Fruit fly (Drosophila melanogaster) whole organism, embryonic: ENCODE measurements around the gene Ppat-Dpck.

Source experiments
- BEAF-32 ChIP-seq: fragments of 200-800 bp; sonication (Bioruptor generic); optimal IDR thresholded peaks from 3 replicates; lab custom pipeline; 2017; ENCODE audit warnings: missing biosample characterization, missing genetic modification characterization, mild to moderate bottlenecking, moderate library complexity, missing genetic modification reagents
- CG10431 ChIP-seq: fragments of 200-800 bp; sonication (Bioruptor generic); optimal IDR thresholded peaks from 3 replicates; lab custom pipeline; 2018; ENCODE audit warnings: missing biosample characterization, mild to moderate bottlenecking, missing genetic modification characterization
- CG11723 ChIP-seq: fragments of 200-800 bp; sonication (Bioruptor generic); optimal IDR thresholded peaks from 2 replicates; lab custom pipeline; 2017; ENCODE audit warnings: missing biosample characterization, mild to moderate bottlenecking, missing genetic modification characterization
- CG12769 ChIP-seq: fragments of 200-800 bp; sonication (Bioruptor generic); optimal IDR thresholded peaks from 2 replicates; lab custom pipeline; 2019; ENCODE audit warnings: missing biosample characterization, mild to moderate bottlenecking, missing genetic modification characterization, moderate library complexity
- CG14050 ChIP-seq: fragments of 200-800 bp; sonication (Bioruptor generic); IDR thresholded peaks from 3 replicates; pipeline ENCODE4 v1.3.6; 2022; ENCODE audit warnings: missing biosample characterization, missing genetic modification characterization
- CG15269 ChIP-seq: fragments of 200-800 bp; sonication (Bioruptor generic); optimal IDR thresholded peaks from 2 replicates; lab custom pipeline; 2018; ENCODE audit warnings: missing biosample characterization, mild to moderate bottlenecking, missing genetic modification characterization, moderate library complexity
- CG15696 ChIP-seq: fragments of 200-800 bp; sonication (Bioruptor generic); optimal IDR thresholded peaks from 2 replicates; lab custom pipeline; 2019; ENCODE audit warnings: missing biosample characterization, mild to moderate bottlenecking, missing genetic modification characterization, moderate library complexity
- CG16813 ChIP-seq: fragments of 200-800 bp; sonication (Bioruptor generic); IDR thresholded peaks from 3 replicates; pipeline ENCODE4 v1.3.6; 2022; ENCODE audit warnings: missing biosample characterization, missing genetic modification characterization; ENCODE audit not compliant: partially characterized antibody
- CG17385 ChIP-seq: fragments of 200-800 bp; sonication (Bioruptor generic); optimal IDR thresholded peaks from 3 replicates; lab custom pipeline; 2018; ENCODE audit warnings: missing biosample characterization, mild to moderate bottlenecking, missing genetic modification characterization
- CG18011 ChIP-seq: fragments of 200-800 bp; sonication (Bioruptor generic); optimal IDR thresholded peaks from 2 replicates; lab custom pipeline; 2017; ENCODE audit warnings: missing biosample characterization, missing genetic modification characterization, mild to moderate bottlenecking, moderate library complexity, missing genotype
- CG18599 ChIP-seq: fragments of 200-800 bp; sonication (Bioruptor generic); optimal IDR thresholded peaks from 3 replicates; lab custom pipeline; 2017; ENCODE audit warnings: missing biosample characterization, missing genetic modification characterization, mild to moderate bottlenecking, moderate library complexity, missing genetic modification reagents
- CG34224 ChIP-seq: fragments of 200-800 bp; sonication (Bioruptor generic); IDR thresholded peaks from 3 replicates; pipeline ENCODE4 v1.3.6; 2022; ENCODE audit warnings: missing biosample characterization, missing genetic modification characterization; ENCODE audit not compliant: partially characterized antibody
- CG34376 ChIP-seq: fragments of 200-800 bp; sonication (Bioruptor generic); optimal IDR thresholded peaks from 2 replicates; lab custom pipeline; 2018; ENCODE audit warnings: missing biosample characterization, mild to moderate bottlenecking, missing genetic modification characterization
- CG3847 ChIP-seq: fragments of 200-800 bp; sonication (Bioruptor generic); IDR thresholded peaks from 2 replicates; pipeline ENCODE4 v1.3.6; 2022; ENCODE audit warnings: missing biosample characterization, missing genetic modification characterization
- CG7271 ChIP-seq: fragments of 200-800 bp; sonication (Bioruptor generic); optimal IDR thresholded peaks from 2 replicates; lab custom pipeline; 2018; ENCODE audit warnings: missing biosample characterization, mild to moderate bottlenecking, missing genetic modification characterization, moderate library complexity
- CG8290 ChIP-seq, 3 experiments: fragments of 200-800 bp; sonication (Bioruptor generic); optimal IDR thresholded peaks; 2 replicates each; lab custom pipeline; 2016 to 2019; ENCODE audit warnings: missing biosample characterization in 3 of 3, missing genetic modification characterization in 3 of 3, mild to moderate bottlenecking in 2 of 3, moderate library complexity in 1 of 3
- CG8359 ChIP-seq: fragments of 200-800 bp; sonication (Bioruptor generic); optimal IDR thresholded peaks from 2 replicates; lab custom pipeline; 2017; ENCODE audit warnings: missing biosample characterization, mild to moderate bottlenecking, missing genetic modification characterization, borderline replicate concordance
- CG9876 ChIP-seq: fragments of 200-800 bp; sonication (Bioruptor generic); optimal IDR thresholded peaks from 2 replicates; lab custom pipeline; 2016; ENCODE audit warnings: missing biosample characterization, missing genetic modification characterization
- D19A ChIP-seq: fragments of 200-800 bp; optimal IDR thresholded peaks from 3 replicates; lab custom pipeline; 2019; ENCODE audit warnings: missing biosample characterization, mild to moderate bottlenecking, missing genetic modification characterization, moderate library complexity
- Dad ChIP-seq: fragments of 200-800 bp; sonication (Bioruptor generic); optimal IDR thresholded peaks from 3 replicates; lab custom pipeline; 2016; ENCODE audit warnings: missing biosample characterization, missing genetic modification characterization
- Dek ChIP-seq: fragments of 200-800 bp; sonication (Bioruptor generic); optimal IDR thresholded peaks from 3 replicates; lab custom pipeline; 2019; ENCODE audit warnings: missing biosample characterization, mild to moderate bottlenecking, missing genetic modification characterization, moderate library complexity
- Dip3 ChIP-seq: fragments of 200-800 bp; sonication (Bioruptor generic); optimal IDR thresholded peaks from 3 replicates; lab custom pipeline; 2016; ENCODE audit warnings: missing biosample characterization, missing genetic modification characterization
- E2f1 ChIP-seq: fragments of 200-800 bp; sonication (Bioruptor generic); IDR thresholded peaks from 2 replicates; pipeline ENCODE4 v1.3.6; 2022; ENCODE audit warnings: missing biosample characterization, missing genetic modification characterization
- Hmr ChIP-seq: fragments of 200-800 bp; sonication (Bioruptor generic); optimal IDR thresholded peaks from 3 replicates; lab custom pipeline; 2017; ENCODE audit warnings: mild to moderate bottlenecking, missing biosample characterization, missing genetic modification reagents, missing genetic modification characterization
- MBD-R2 ChIP-seq: fragments of 200-800 bp; sonication (Bioruptor generic); IDR thresholded peaks from 2 replicates; pipeline ENCODE4 v1.3.6; 2022; ENCODE audit warnings: missing biosample characterization, missing genetic modification characterization
- Nf-YB ChIP-seq: fragments of 200-800 bp; sonication (Bioruptor generic); optimal IDR thresholded peaks from 3 replicates; lab custom pipeline; 2019; ENCODE audit warnings: missing biosample characterization, mild to moderate bottlenecking, missing genetic modification characterization, moderate library complexity
- PHDP ChIP-seq: fragments of 200-800 bp; sonication (Bioruptor generic); optimal IDR thresholded peaks from 3 replicates; lab custom pipeline; 2018; ENCODE audit warnings: missing biosample characterization, mild to moderate bottlenecking, missing genetic modification characterization, moderate library complexity
- ab ChIP-seq: fragments of 200-800 bp; sonication (Bioruptor generic); optimal IDR thresholded peaks from 2 replicates; lab custom pipeline; 2016; ENCODE audit warnings: missing biosample characterization, missing genetic modification characterization
- br ChIP-seq: fragments of >200 bp; optimal IDR thresholded peaks from 2 replicates; lab custom pipeline; 2017
- cas ChIP-seq: fragments of 200-800 bp; sonication (Bioruptor generic); IDR thresholded peaks from 2 replicates; pipeline ENCODE4 v1.3.6; 2022; ENCODE audit warnings: missing biosample characterization, missing genetic modification characterization
- corto ChIP-seq: fragments of 200-800 bp; sonication (Bioruptor generic); optimal IDR thresholded peaks from 2 replicates; lab custom pipeline; 2016; ENCODE audit warnings: missing biosample characterization, mild to moderate bottlenecking, missing genetic modification characterization, moderate library complexity
- dysf ChIP-seq: fragments of 200-800 bp; sonication (Bioruptor generic); IDR thresholded peaks from 3 replicates; pipeline ENCODE4 v1.3.6; 2022; ENCODE audit warnings: missing biosample characterization, missing genetic modification characterization
- en ChIP-seq: fragments of 200-800 bp; sonication (Bioruptor generic); optimal IDR thresholded peaks from 2 replicates; lab custom pipeline; 2016; ENCODE audit warnings: missing biosample characterization, missing genetic modification characterization
- fd64A ChIP-seq: fragments of 200-800 bp; sonication (Bioruptor generic); optimal IDR thresholded peaks from 3 replicates; lab custom pipeline; 2018; ENCODE audit warnings: missing biosample characterization, mild to moderate bottlenecking, missing genetic modification characterization
- fru ChIP-seq: fragments of >200 bp; optimal IDR thresholded peaks from 2 replicates; lab custom pipeline; 2017
- ftz-f1 ChIP-seq: fragments of 200-800 bp; sonication (Bioruptor generic); optimal IDR thresholded peaks from 2 replicates; lab custom pipeline; 2016; ENCODE audit warnings: missing biosample characterization, missing genetic modification characterization
- h ChIP-seq: fragments of >200 bp; optimal IDR thresholded peaks from 2 replicates; lab custom pipeline; 2017
- jing ChIP-seq: fragments of 200-800 bp; sonication (Bioruptor generic); optimal IDR thresholded peaks from 2 replicates; lab custom pipeline; 2018; ENCODE audit warnings: missing biosample characterization, mild to moderate bottlenecking, missing genetic modification characterization
- knrl ChIP-seq: fragments of 200-800 bp; sonication (Bioruptor generic); IDR thresholded peaks from 3 replicates; pipeline ENCODE4 v1.3.6; 2022; ENCODE audit warnings: missing biosample characterization, missing genetic modification characterization; ENCODE audit not compliant: partially characterized antibody
- lbe ChIP-seq: fragments of 200-800 bp; sonication (Bioruptor generic); optimal IDR thresholded peaks from 2 replicates; lab custom pipeline; 2016; ENCODE audit warnings: missing biosample characterization, mild to moderate bottlenecking, missing genetic modification characterization
- lmd ChIP-seq: fragments of 200-800 bp; sonication (Bioruptor generic); IDR thresholded peaks from 2 replicates; pipeline ENCODE4 v1.3.6; 2022; ENCODE audit warnings: missing biosample characterization, missing genetic modification characterization
- nau ChIP-seq: fragments of 200-800 bp; sonication (Bioruptor generic); optimal IDR thresholded peaks from 3 replicates; lab custom pipeline; 2017; ENCODE audit warnings: missing biosample characterization, mild to moderate bottlenecking, missing genetic modification characterization, missing genetic modification reagents
- odd ChIP-seq: fragments of 200-800 bp; sonication (Bioruptor generic); optimal IDR thresholded peaks from 2 replicates; lab custom pipeline; 2017; ENCODE audit warnings: missing biosample characterization, mild to moderate bottlenecking, missing genetic modification characterization
- otp ChIP-seq: fragments of 200-800 bp; sonication (Bioruptor generic); IDR thresholded peaks from 3 replicates; pipeline ENCODE4, ENCODE4 v1.3.6; 2022; ENCODE audit warnings: missing biosample characterization, missing genetic modification characterization
- pnt ChIP-seq: fragments of 200-800 bp; sonication (Bioruptor generic); optimal IDR thresholded peaks from 3 replicates; lab custom pipeline; 2016; ENCODE audit warnings: missing biosample characterization, missing genetic modification characterization
- psq ChIP-seq: fragments of 200-800 bp; sonication (Bioruptor generic); optimal IDR thresholded peaks from 2 replicates; lab custom pipeline; 2017; ENCODE audit warnings: missing biosample characterization, missing genetic modification characterization
- sens ChIP-seq: fragments of 200-800 bp; sonication (Bioruptor generic); peaks from one replicate; lab custom pipeline; 2016; ENCODE audit warnings: missing biosample characterization, missing genetic modification characterization
- so ChIP-seq: fragments of 200-800 bp; sonication (Bioruptor generic); IDR thresholded peaks from 3 replicates; pipeline ENCODE4 v1.3.6; 2022; ENCODE audit warnings: missing biosample characterization, missing genetic modification characterization
- tap ChIP-seq: fragments of 200-800 bp; optimal IDR thresholded peaks from 3 replicates; lab custom pipeline; 2019; ENCODE audit warnings: missing biosample characterization, mild to moderate bottlenecking, missing genetic modification characterization, moderate library complexity
- tup ChIP-seq: fragments of 200-800 bp; sonication (Bioruptor generic); optimal IDR thresholded peaks from 2 replicates; lab custom pipeline; 2016; ENCODE audit warnings: missing biosample characterization, mild to moderate bottlenecking, missing genetic modification characterization, moderate library complexity

Gene Ppat-Dpck

dm6 chr3L:5770817-5771425 lies 2.3 kb upstream of the Ppat-Dpck start (continued):
- TF ChIP-seq Hmr (GFP tag; lab: Kevin White, UChicago) (peak; percentile 91), CG16813 (GFP tag; lab: Robert Waterston, UW) (no peak), odd (no peak), CG9876 (peak; percentile 38), CG7271 (tag; lab: Kevin White, UChicago) (no peak), CG18011 (GFP tag; lab: Kevin White, UChicago) (peak; percentile 73), D19A (tag; lab: Kevin White, UChicago) (no peak), fru (no peak), CG11723 (no peak), h (no peak), lbe (peak; percentile 84), ab (GFP tag; lab: Kevin White, UChicago) (peak; percentile 19), PHDP (tag; lab: Kevin White, UChicago) (peak; percentile 91), psq (GFP tag; lab: Kevin White, UChicago) (no peak), CG15269 (tag; lab: Kevin White, UChicago) (peak; percentile 89), br (lab: Kevin White, UChicago) (no peak), corto (GFP tag; lab: Kevin White, UChicago) (peak; percentile 65), sens (GFP tag; lab: Kevin White, UChicago) (peak; percentile 98), CG34224 (no peak; the same call in 2 of the 3 replicates), BEAF-32 (GFP tag; lab: Kevin White, UChicago) (peak; percentile 20), so (GFP tag; lab: Robert Waterston, UW) (peak; percentile 87), CG8359 (peak; percentile 46), pnt (peak; percentile 80), lmd (peak; percentile 69), fd64A (GFP tag; lab: Kevin White, UChicago) (peak; percentile 57), CG8290 (GFP tag; optimal IDR thresholded peaks at IDR 0.05; lab: Kevin White, UChicago) (peak; percentile 53), CG8290 (tag; optimal IDR thresholded peaks at IDR 0.05; lab: Kevin White, UChicago) (peak; percentile 84 to 92), Nf-YB (GFP tag; lab: Kevin White, UChicago) (peak; percentile 76), E2f1 (GFP tag; lab: Robert Waterston, UW) (peak; percentile 80), CG14050 (peak; percentile 50), CG17385 (peak; percentile 92), Dip3 (peak; percentile 84), otp (GFP tag; lab: Robert Waterston, UW) (peak; percentile 6; the same call in 1 of the 3 replicates), CG34376 (GFP tag; lab: Kevin White, UChicago) (peak; percentile 94), tup (GFP tag; lab: Kevin White, UChicago) (peak; percentile 74), nau (GFP tag; lab: Kevin White, UChicago) (no peak), MBD-R2 (peak; percentile 44; the same call in 1 of the 2 replicates), Dad (GFP tag; lab: Kevin White, UChicago) (peak; percentile 76), CG10431 (GFP tag; lab: Kevin White, UChicago) (peak; percentile 58), ftz-f1 (peak; percentile 16), Dek (tag; lab: Kevin White, UChicago) (peak; percentile 78), en (peak; percentile 80), tap (no peak), dysf (GFP tag; lab: Robert Waterston, UW) (peak; percentile 81), CG15696 (tag; lab: Kevin White, UChicago) (peak; percentile 84), CG3847 (GFP tag; lab: Robert Waterston, UW) (peak; percentile 70), CG12769 (peak; percentile 93), knrl (GFP tag; lab: Robert Waterston, UW) (peak; percentile 40; the same call in 1 of the 3 replicates), jing (GFP tag; lab: Kevin White, UChicago) (peak; percentile 38), cas (GFP tag; lab: Robert Waterston, UW) (peak; percentile 31; the same call in 1 of the 2 replicates), CG18599 (GFP tag; lab: Kevin White, UChicago) (no peak)
